Fruit fly (Drosophila melanogaster) whole organism: ENCODE data around the gene CG7024.

Experiments used
- CG8478 ChIP-seq: fragments of >200 bp; optimal IDR thresholded peaks from 2 replicates; lab custom pipeline; 2018; ENCODE audit warnings: inconsistent platforms
- Dll ChIP-seq: fragments of >200 bp; optimal IDR thresholded peaks from 2 replicates; lab custom pipeline; 2017
- EcR ChIP-seq, 2 experiments: fragments of >200 bp; optimal IDR thresholded peaks; 2 replicates each; lab custom pipeline; 2017; ENCODE audit warnings: missing biosample characterization in 2 of 2, missing genetic modification characterization in 2 of 2, missing genetic modification reagents in 2 of 2
- pan ChIP-seq: fragments of >200 bp; optimal IDR thresholded peaks from 2 replicates; lab custom pipeline; 2017
- psq ChIP-seq: fragments of >200 bp; optimal IDR thresholded peaks from 2 replicates; lab custom pipeline; 2017
- usp ChIP-seq: fragments of >200 bp; optimal IDR thresholded peaks from 2 replicates; lab custom pipeline; 2017; ENCODE audit warnings: missing biosample characterization, missing genetic modification characterization, mixed read lengths

The CG7024 gene

DNA sequence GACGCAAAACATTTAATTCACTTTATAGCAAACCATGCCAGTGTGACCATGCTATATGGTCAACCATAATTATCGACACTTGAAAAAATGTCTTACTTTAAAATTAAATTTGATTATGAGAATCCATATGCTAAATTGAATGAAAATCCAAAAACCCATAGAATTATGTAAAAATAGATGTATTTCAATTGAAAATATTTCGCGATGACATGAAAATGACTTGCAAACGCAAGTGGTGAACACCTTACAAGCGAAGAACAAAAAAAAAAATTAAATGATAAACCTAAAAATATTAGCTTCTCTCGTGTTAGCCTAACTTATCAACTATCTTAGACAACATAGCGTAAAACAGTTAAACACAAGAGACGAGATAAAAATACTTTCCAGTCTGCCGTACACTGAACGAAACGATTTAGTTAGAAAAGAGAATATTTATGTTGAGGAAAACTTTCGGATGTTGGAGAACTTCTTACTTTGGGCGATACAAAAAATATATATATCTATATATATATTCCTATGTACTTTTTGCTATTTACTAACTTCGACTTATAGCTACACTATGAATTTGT is 25.2 kb upstream of the CG7024 start:
- TF ChIP-seq pan (lab: Kevin White, UChicago): no peak
- no peak for TF ChIP-seq psq
- TF ChIP-seq Dll: no peak
- TF ChIP-seq CG8478: no peak
- TF ChIP-seq EcR (GFP tag; optimal IDR thresholded peaks at IDR 0.05; lab: Kevin White, UChicago): no peak
- TF ChIP-seq usp (GFP tag; lab: Kevin White, UChicago): no peak

dm6 chrX:4684444-4684924 is 20.6 kb upstream of the CG7024 start:
- TF ChIP-seq psq (no peak), pan (lab: Kevin White, UChicago) (no peak), EcR (GFP tag; optimal IDR thresholded peaks at IDR 0.05; lab: Kevin White, UChicago) (no peak), CG8478 (peak; percentile 78), Dll (peak; percentile 19), usp (GFP tag; lab: Kevin White, UChicago) (no peak)

dm6 chrX:4686150-4686549 is 19.0 kb upstream of the CG7024 start:
- no peak for TF ChIP-seq EcR (GFP tag; optimal IDR thresholded peaks at IDR 0.05; lab: Kevin White, UChicago)
- TF ChIP-seq CG8478: peak; percentile 80

dm6 chrX:4686723-4687122 is 18.4 kb upstream of the CG7024 start, which contains the start of gene Pp2C1:
TSS of gene Pp2C1 (minus strand) at chrX:4686903.
- TF ChIP-seq EcR (GFP tag; optimal IDR thresholded peaks at IDR 0.05; lab: Kevin White, UChicago): no peak
- TF ChIP-seq psq: no peak
- TF ChIP-seq pan (lab: Kevin White, UChicago): no peak
- no peak for TF ChIP-seq CG8478
- no peak for TF ChIP-seq usp (GFP tag; lab: Kevin White, UChicago)
- TF ChIP-seq Dll: no peak

dm6 chrX:4687778-4688399 is 17.2 kb upstream of the CG7024 start, which contains the start of gene ctp:
TSS of gene ctp (plus strand) at chrX:4687800.
- TF ChIP-seq EcR (GFP tag; optimal IDR thresholded peaks at IDR 0.05; lab: Kevin White, UChicago) (no peak), usp (GFP tag; lab: Kevin White, UChicago) (no peak), Dll (no peak), psq (no peak), pan (lab: Kevin White, UChicago) (no peak), CG8478 (no peak)

dm6 chrX:4690767-4691166 is 14.3 kb upstream of the CG7024 start:
- TF ChIP-seq CG8478 (no peak), Dll (no peak), usp (GFP tag; lab: Kevin White, UChicago) (no peak), psq (no peak), EcR (GFP tag; optimal IDR thresholded peaks at IDR 0.05; lab: Kevin White, UChicago) (no peak), pan (lab: Kevin White, UChicago) (no peak)

DNA sequence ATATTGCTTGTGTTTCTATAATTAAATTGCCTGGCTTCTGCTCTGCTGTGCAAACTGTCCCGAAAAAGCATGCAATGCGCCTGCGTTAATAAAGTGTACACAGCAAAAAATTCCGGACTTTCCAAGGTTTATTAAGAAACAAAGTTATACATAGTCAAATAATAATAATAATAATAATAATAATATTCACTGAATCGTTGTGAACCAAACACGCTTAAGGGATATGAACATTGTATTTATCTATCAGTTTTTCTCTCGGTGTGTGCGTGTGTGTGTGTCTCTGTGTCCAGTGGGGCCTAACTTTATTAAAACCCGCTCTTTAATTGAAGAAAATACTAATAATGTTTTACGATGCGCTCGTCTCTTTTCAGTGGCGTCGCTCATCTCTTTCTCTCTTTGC is 13.9 kb upstream of the CG7024 start:
- no peak for TF ChIP-seq pan (lab: Kevin White, UChicago)
- TF ChIP-seq CG8478: no peak
- TF ChIP-seq usp (GFP tag; lab: Kevin White, UChicago): no peak

DNA sequence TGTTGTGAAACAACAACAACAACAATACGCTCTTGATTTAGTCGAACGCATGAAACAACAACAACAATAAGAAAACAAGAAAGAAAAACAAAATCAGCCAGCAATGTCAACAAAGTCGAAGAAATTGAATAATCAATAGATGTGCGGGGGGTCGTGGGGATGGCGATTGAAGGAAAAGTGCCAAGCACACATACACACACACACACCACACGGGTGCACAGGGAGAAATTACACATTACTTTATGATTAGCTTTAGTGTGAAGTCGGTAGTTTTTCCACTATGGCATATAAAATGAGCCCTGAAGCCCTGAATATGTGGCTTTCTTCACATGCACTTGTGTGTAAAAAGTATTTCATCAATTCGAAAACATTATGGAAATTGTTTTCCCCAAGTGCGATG is 12.1 kb upstream of the CG7024 start:
- TF ChIP-seq pan (lab: Kevin White, UChicago) (no peak), Dll (no peak), psq (no peak), EcR (GFP tag; optimal IDR thresholded peaks at IDR 0.05; lab: Kevin White, UChicago) (no peak), CG8478 (no peak), usp (GFP tag; lab: Kevin White, UChicago) (no peak)

DNA sequence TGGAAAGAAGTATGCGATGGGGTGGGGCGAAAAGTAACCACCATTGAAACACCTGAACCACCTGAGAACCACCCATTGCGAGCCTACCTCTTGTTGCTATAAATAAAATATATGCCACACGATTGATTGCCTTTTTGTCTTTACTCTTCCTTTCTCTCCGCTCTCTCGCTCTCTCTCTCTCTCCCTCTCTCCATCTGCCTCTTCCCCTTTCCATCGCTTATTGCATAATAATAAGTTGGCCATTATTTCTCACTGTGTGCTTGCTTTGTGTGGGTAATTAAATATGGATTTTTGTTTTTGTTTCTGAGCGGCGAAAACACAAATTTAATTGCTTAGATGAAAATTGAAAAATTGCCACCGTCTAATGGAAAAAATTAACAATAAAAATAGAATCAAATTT is 11.0 kb upstream of the CG7024 start:
- TF ChIP-seq pan (lab: Kevin White, UChicago): no peak
- no peak for TF ChIP-seq EcR (GFP tag; optimal IDR thresholded peaks at IDR 0.05; lab: Kevin White, UChicago)
- no peak for TF ChIP-seq psq
- no peak for TF ChIP-seq usp (GFP tag; lab: Kevin White, UChicago)
- TF ChIP-seq CG8478: no peak

DNA sequence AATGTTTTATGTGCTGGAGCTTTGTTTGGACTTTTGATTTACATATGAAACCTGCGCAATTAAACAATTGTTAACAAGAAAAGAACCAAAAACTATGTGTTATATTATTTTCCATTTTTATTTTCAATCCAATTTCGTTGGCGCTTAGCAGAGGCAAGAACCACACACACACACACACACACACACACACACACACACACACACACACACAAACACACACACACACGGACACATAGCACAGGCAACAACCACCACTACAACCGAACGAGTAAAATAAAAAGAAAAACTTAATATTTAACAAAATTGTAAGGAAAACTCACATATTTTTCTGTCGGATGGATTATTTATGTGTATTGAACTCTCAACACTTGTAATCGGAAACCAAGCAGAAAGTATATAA is 5.7 kb upstream of the CG7024 start:
- TF ChIP-seq usp (GFP tag; lab: Kevin White, UChicago): no peak
- no peak for TF ChIP-seq CG8478
- TF ChIP-seq psq: no peak
- TF ChIP-seq EcR (GFP tag; optimal IDR thresholded peaks at IDR 0.05; lab: Kevin White, UChicago): no peak
- no peak for TF ChIP-seq pan (lab: Kevin White, UChicago)
- TF ChIP-seq Dll: no peak

DNA sequence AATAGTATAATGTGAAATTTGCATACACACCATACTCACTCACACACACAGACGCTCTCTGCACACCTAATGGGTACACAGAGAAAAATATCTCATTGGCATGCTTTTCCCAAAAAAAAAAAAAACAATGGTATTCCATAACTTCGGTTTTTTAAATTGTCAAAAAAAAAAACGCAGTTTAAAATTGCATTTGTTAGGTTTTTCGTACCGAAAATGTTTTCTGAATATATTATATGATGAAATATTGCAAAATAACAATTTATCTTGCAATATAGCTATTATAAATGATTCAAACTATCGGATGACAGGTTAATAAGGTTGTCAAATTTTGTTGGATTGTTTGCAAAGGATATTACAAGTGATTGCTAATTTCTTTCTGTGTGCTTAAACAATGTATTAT is 5.3 kb upstream of the CG7024 start:
- TF ChIP-seq Dll (no peak), CG8478 (no peak), EcR (GFP tag; optimal IDR thresholded peaks at IDR 0.05; lab: Kevin White, UChicago) (no peak), usp (GFP tag; lab: Kevin White, UChicago) (no peak), psq (no peak), pan (lab: Kevin White, UChicago) (no peak)

DNA sequence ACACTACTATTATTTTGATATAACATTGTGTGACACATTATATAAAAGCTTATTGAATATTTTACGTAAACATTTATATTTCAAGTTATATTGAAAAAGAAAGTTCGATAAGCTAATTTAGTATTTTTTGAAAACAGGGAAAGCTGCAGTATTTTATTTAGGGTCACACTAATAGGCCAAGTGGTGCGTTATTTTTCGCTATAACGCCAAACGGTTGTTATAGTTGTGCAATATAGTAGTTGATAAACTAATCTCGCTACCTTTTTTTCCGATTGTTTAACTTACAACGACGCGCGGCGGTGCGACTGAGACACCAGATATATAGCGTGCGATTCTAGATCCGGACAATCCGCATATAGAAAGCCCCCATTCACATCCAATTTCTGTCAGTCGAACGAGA is 3.0 kb upstream of the CG7024 start, which contains the start of gene Pdha:
TSS of gene Pdha (plus strand) at position 167 of the 400 bp plus-strand sequence.
- TF ChIP-seq Dll: no peak
- no peak for TF ChIP-seq CG8478
- TF ChIP-seq psq: no peak
- no peak for TF ChIP-seq EcR (GFP tag; optimal IDR thresholded peaks at IDR 0.05; lab: Kevin White, UChicago)

DNA sequence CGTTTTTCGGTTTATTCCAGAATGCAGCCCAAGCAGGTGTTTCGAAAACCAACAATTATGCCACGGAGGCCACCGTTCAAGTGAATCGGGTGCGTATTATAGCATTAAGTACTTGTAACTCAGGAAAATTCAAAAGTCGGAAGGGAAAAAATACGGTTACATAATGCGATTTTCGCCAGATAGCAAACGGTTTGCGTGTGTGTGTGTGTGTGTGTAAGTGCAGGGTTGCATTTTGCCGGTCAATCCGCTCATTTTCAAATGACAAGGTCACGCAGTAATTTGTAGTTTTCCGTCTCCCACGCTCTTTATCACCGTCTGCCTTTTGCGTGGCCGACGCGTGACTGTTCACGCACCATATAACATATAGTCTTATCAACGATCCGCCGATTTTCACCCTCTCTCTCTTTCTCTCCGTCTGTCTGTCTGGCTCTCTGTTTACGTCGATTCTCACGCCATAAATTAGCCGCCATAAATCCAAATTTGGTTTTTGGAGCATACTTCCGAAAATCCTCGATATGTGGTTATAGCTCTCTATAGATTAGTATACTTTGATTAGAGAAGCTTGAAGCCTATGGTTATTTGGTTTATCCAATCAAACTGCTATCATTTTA is 2.2 kb upstream of the CG7024 start:
- TF ChIP-seq usp (GFP tag; lab: Kevin White, UChicago) (no peak), EcR (GFP tag; optimal IDR thresholded peaks at IDR 0.05; lab: Kevin White, UChicago) (no peak), CG8478 (no peak), Dll (no peak), pan (lab: Kevin White, UChicago) (no peak), psq (no peak)
